Worm (Caenorhabditis elegans) whole organism, L4/young adult: ENCODE data around the gene ntl-3.

ENCODE experiments used
- W03F9.2 ChIP-seq: fragments of 150-350 bp; optimal IDR thresholded peaks from 2 replicates; lab custom pipeline; 2014; ENCODE audit warnings: missing biosample characterization, missing genetic modification characterization
- dao-5 ChIP-seq: sonication (generic microtip); optimal IDR thresholded peaks from 2 replicates; lab custom pipeline; 2016; ENCODE audit warnings: missing genotype, missing genetic modification characterization, moderate library complexity, missing compliant biosample characterization
- him-1 ChIP-seq: sonication (generic microtip); optimal IDR thresholded peaks from 2 replicates; lab custom pipeline; 2016; ENCODE audit warnings: missing genotype, missing genetic modification reagents, missing genetic modification characterization, missing compliant biosample characterization

Gene ntl-3

DNA sequence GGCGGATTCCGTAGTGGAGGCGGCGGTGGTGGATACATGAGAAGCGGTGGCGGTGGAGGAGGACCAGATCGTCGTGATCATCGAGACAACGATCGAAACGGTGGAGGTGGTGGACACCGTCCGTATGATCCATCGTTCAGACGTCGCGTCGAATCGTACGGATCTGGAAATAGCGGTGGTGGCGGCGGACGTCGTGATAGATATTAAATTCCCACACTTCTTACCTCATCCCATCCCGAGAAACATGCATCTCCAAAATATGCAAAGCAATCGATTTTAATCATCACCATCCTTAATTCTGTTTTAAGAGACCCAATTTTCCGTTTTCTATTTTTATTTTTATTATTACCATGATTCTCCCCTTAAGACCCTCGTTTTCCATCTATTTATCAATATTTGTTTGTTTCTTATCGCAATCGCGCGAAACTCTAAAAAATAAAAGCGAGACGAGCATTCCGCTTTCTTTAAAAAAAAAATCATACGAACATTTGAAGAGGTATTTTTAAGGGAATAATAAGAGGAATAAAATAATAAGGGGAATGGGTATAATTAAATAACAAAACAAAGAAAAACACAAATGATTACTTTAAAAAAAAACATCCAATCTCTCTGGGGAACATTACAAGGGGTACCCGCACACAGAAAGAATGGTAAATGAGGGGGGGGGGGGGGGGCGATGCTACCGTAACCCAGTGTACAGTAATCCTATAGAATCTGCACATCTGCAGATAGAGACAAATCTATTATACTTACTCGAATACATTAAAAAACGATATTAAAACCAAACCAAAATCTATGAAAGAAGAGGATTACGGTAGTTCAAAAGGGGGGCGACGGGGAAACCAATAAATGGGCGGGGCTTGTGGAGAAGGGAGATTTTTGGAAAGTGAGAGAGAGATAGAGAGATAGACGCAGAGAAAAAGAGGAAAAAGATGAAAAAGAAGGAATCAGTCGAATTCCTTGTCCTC, 15.5 kb downstream of the ntl-3 start:
- TF ChIP-seq W03F9.2, result no peak
- peak; percentile 60 for TF ChIP-seq dao-5 (tag; lab: Kevin White, UChicago)
- no peak for TF ChIP-seq him-1

DNA sequence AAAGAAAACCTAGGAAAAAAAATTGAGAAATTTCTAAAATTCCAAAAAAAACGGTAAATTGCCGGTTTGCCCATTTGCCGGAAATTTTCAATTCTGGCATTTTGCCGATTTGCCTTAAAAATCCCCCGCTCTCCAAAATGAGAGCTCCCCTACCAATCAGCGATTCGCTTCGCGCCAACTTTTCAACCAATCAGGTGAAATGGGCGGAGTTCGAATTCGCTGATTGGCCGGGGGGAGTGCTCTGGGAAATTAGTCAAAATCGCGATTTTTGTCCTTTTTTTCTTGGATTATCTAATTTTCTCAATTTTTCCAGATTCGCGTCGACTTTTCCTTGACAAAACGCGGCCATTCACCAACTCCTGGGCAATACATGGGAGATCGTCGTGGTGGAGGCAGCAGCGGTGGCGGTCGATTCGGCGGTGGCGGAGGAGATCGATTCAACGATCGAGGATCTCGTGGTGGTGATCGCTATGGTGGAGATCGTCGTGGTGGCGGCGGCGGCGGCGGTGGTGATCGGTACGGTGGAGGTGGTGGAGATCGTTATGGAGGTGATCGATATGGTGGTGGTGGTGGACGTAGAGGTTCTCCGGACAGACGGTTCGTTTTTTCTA, 16.6 kb downstream of the ntl-3 start:
- TF ChIP-seq W03F9.2 (no peak), dao-5 (tag; lab: Kevin White, UChicago) (no peak)

DNA sequence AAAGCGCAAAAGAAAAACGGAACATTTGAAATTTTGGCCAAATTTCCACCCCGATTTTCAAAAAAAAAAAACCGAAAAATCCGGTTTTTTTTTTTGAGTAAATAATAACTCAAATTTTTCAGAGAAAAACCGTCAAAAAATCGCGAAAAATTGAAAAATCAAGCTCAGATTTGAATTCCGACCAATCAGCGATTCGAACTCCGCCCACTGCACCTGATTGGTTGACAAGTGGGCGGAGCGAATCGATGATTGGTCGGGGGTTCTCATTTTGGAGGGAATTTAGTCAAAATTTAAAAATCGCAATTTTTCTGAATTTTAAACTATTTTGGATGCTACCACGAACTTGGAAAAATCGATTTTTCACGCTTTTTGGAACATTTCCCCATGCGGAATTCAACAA, 17.2 kb downstream of the ntl-3 start:
- no peak for TF ChIP-seq W03F9.2
- no peak for TF ChIP-seq dao-5 (tag; lab: Kevin White, UChicago)
- no peak for TF ChIP-seq him-1

DNA sequence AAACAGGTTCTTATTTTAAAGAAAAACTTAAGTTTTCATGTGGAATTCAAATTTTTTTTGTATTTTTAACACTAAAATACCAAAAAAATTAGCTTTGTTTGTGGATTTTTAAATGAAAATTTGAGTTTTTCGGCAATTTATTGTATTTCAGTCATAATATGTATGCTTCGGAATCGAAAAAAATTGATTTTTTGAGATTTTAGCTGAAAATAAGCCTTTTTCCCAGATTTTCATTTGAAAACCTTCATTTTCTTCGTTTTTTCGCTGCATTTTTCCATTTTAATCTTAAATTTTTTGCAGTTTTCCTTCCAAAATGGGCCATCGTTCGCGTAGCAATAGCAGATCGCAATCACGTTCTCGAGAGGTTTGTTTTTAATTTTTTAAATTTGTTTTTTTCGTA, 20.1 kb downstream of the ntl-3 start, which contains the start of gene rsp-8:
Gene rsp-8, plus strand, starts transcription at position 301 of the 400 bp plus-strand sequence.
- no peak for TF ChIP-seq dao-5 (tag; lab: Kevin White, UChicago)
- TF ChIP-seq W03F9.2, result no peak
- no peak for TF ChIP-seq him-1

DNA sequence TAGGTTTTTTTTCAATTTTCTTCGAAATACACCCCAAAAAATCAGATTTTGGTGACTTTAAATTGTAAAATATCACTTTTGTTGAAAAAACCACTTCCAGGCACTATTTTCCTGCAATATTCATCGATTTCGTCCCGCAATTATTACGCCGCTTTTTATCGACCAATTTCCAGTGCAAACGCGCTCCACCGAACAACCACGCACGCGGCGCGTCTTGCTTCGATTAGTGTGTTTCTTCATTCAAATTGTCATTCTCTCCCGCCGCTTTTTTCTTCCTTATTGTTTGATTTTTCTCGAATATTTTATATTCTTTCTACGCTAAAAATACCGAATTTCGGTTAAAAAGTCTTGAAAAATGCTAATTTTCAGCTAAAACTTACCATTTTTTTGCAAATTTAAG, 20.6 kb downstream of the ntl-3 start:
- TF ChIP-seq him-1 (no peak), dao-5 (tag; lab: Kevin White, UChicago) (no peak), W03F9.2 (peak; percentile 19)

DNA sequence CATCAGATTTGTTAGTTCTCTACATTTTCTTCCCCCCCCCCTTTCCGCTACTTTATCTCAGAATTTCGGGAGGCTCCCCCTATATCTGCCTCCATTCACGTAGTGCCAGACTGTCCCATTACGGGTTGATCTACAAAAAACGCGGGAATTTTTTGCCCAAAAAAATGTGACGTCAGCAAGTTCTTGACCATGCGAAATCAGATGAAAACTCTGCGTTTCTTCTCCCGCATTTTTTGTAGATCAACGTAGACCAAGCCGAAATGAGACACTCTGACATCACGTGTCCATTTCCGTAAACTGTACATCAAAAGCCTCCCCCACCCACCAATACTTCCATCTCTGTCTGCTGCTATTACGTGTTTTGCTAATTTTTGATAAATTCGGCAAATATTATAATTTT, 21.7 kb downstream of the ntl-3 start:
- TF ChIP-seq dao-5 (tag; lab: Kevin White, UChicago) (no peak), him-1 (no peak), W03F9.2 (no peak)

DNA sequence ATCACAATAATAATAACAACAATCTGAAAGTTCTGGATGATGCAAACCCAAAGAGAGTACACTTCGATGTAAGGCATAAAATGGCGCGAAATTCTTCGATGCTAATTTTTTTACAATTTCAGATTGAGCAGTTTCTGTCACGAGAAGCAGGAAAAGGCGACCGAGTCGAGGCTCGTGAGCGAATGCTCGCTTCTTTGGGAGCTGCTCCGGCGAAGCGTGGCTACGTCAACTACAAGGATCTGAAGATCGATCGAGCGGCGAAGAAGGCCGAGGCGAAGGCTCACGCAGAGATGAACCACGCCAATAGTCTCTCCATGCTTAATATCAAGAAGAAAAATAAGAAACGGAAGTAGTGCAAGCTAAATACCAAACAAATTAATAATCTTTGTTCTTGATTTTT, 22.2 kb downstream of the ntl-3 start:
- TF ChIP-seq him-1 (no peak), W03F9.2 (no peak), dao-5 (tag; lab: Kevin White, UChicago) (no peak)

DNA sequence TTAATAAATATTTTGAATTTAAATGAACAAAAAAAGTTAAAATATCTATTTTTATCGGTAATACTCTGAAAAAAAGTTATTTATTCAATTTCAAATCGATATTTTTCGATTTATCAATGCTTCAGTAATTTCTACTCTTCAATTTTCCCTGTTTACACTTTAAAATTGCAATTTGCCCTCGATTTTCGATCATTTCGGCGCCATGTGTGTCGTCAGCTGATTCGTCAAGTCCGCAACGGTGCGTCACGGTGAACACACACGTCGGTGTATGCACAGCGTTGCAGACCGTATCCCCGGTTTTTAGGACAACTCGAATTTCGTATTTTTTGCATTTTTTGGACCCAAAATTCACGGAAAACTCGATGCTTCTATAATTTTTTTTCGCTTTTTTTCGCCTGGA, 23.0 kb downstream of the ntl-3 start, which contains the start of gene C18D11.3:
Gene C18D11.3, plus strand, starts transcription at position 189 of the 400 bp plus-strand sequence.
- TF ChIP-seq W03F9.2 (peak; percentile 79), him-1 (peak; percentile 35), dao-5 (tag; lab: Kevin White, UChicago) (no peak)

DNA sequence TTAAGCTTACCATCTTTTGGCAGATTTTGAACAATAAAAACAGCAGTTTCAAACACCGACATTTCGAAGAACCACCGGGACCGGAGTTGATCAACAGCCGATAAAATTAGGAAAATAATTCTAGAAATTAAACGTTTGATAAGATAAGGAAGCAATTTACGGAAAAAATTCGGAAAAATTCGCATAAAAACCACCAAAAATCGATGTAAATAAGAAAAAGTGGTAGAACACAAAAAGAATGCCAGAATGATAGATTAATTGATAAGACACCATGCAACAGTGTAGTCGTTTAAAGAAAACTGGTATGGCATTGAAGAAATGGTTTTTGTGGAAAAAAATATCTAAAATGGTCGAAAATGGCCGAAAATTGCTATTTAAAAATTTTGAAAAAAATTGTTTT, 23.9 kb downstream of the ntl-3 start, which contains the start of gene maa-1:
Gene maa-1, minus strand, starts transcription at position 120 of the 400 bp plus-strand sequence.
- no peak for TF ChIP-seq W03F9.2
- no peak for TF ChIP-seq him-1
- no peak for TF ChIP-seq dao-5 (tag; lab: Kevin White, UChicago)

DNA sequence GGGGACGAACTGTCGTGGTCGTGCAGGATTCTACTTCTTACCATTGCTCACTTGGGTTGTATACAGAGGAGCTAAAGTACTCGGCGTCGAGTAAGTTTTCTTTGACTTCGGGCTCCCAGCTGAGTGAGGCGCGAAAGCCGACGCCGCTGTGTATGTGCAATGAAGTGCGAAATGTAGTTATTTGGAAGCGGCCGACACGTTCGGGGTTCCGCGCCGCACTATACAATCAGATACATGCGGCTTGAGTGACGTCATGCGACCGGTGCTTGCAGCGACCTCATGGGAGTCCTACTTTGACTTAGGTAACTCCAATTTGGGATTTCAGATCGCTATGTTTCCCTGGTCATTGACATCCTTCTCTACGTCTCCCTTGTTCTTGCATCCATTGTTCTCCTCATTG, 28.4 kb downstream of the ntl-3 start:
- TF ChIP-seq W03F9.2 (no peak), dao-5 (tag; lab: Kevin White, UChicago) (no peak), him-1 (no peak)

DNA sequence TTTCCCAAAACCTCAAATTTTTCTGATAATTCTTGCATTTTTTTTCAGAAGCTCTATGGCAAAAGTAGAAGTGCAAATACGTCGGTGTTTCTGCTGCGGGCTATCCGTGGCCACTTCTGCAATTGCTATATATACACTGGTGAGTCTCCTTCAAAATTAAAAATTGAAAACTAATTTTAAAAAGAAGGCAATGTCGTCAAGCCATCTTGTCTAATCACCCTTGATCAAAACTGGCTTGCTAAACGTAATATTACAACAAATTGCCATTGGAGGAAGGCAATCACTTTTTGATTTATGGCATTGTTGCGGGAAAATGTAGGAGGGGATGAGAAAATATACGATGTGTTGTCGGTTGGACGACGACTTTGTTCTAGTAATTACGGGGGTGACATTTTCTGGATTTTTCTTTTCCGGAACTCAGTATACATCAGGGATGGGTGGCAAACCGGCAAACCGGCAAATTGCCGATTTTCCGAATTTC, 29.7 kb downstream of the ntl-3 start, which contains the start of gene C18D11.1:
Gene C18D11.1, plus strand, starts transcription at position 51 of the 481 bp plus-strand sequence.
- TF ChIP-seq dao-5 (tag; lab: Kevin White, UChicago) (no peak), him-1 (no peak), W03F9.2 (no peak)

DNA sequence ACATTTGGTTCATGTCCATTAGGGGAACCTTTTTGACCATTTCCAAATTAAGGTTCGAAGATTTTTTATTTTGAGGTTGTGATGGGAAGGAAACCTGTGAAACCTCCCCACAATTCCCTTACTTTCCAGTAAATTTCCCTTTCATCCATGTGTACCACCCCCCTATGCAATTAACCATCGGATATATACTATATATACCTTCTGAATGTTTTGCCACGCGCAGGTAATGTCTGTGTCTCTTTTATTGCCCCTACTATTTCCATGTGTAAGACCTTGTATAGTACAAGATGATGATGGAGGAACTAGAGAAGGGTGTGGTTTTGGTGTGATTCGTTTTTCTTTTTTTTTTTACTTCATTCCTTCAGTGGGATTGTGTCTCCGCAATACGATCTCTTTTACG, 31.6 kb downstream of the ntl-3 start:
- TF ChIP-seq W03F9.2 (no peak), dao-5 (tag; lab: Kevin White, UChicago) (no peak), him-1 (no peak)

DNA sequence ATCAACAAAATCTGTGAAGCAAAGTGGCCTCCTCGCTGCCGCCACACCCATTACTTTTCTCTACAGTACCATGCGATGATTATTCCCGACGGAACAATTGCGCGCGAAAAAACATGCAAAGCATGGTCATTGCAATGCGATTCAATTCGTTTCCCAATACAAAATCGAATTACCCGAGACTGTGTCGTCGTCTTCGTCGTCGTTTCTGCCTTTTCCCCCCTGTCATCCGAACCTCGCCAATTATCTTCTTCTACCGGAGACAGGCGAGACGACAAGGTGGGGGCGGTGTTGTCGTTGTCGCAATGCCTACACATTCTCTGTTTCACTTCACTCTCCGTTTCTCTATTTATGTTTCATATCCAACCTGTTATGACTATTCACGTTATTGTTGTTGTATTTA, 34.4 kb downstream of the ntl-3 start:
- no peak for TF ChIP-seq W03F9.2

DNA sequence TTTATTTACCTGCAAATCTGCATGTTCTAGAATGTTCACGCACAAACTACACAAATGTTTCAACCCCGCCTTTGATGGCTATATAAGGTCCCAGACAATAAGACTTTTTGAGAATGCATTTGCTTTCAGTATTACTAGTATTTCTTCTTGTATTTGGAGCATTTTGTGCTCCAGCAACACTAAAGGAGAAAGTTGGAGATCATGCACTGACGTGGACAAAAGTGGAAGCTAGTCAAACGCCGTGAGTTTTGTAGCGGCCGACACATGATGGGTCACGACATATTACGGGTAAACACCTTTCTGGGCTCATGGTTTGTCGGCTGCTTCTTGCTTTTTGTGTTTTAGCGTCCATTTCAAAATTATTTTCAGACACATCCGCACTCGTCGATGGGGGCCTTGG, 35.8 kb downstream of the ntl-3 start, which contains the start of gene C18D11.6:
Gene C18D11.6, plus strand, starts transcription at position 110 of the 400 bp plus-strand sequence.
- no peak for TF ChIP-seq dao-5 (tag; lab: Kevin White, UChicago)
- no peak for TF ChIP-seq him-1
- TF ChIP-seq W03F9.2, result no peak

DNA sequence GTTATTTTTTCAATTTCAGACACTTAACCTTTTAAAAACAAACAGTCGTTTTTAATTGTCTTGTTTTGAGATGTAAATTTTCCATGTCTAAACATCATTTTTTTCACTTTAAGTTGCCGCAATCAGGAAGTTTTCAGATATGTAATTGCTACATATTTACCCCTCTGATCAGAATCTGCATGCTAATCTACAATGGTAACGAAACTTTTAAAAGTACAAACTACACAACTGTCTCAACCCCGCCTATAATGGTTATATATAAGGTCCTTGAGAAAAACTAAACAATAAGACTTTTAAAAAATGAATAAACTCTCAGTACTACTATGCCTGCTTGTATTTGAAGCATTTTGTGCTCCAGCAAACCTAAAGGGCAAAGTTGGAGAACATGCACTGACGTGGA, 37.4 kb downstream of the ntl-3 start, which contains the start of gene C18D11.9:
Gene C18D11.9, plus strand, starts transcription at position 301 of the 400 bp plus-strand sequence.
- no peak for TF ChIP-seq dao-5 (tag; lab: Kevin White, UChicago)
- no peak for TF ChIP-seq W03F9.2
- TF ChIP-seq him-1, result no peak
